Worm (Caenorhabditis elegans) whole organism, L4 larva: ENCODE results near the gene srj-22.

Experiments used
- F10B5.3 ChIP-seq: sonication (generic microtip); optimal IDR thresholded peaks from 2 replicates; lab custom pipeline; 2016; ENCODE audit warnings: mild to moderate bottlenecking, missing genetic modification characterization, missing compliant biosample characterization
- F26F4.8 ChIP-seq: fragments of 200-800 bp; sonication (Bioruptor generic); conservative IDR thresholded peaks from 2 replicates; pipeline ENCODE4 v1.3.6; 2022; ENCODE audit warnings: missing genetic modification characterization, missing compliant biosample characterization
- ZK546.5 ChIP-seq, 2 experiments: sonication (generic microtip); optimal IDR thresholded peaks; 2 replicates each; lab custom pipeline; 2017; ENCODE audit warnings: missing biosample characterization in 2 of 2, missing genetic modification characterization in 2 of 2
- aha-1 ChIP-seq: fragments of 150-350 bp; peaks from one replicate; lab custom pipeline; 2014; ENCODE audit warnings: missing biosample characterization, missing genetic modification characterization
- arid-1 ChIP-seq: fragments of 200-800 bp; sonication (Bioruptor generic); conservative IDR thresholded peaks from 2 replicates; pipeline ENCODE4 v1.3.6; 2022; ENCODE audit warnings: missing genetic modification reagents, missing genetic modification characterization, missing compliant biosample characterization
- ceh-20 ChIP-seq: fragments of 200-800 bp; sonication (Bioruptor generic); IDR thresholded peaks from 2 replicates; pipeline ENCODE4 v1.3.6; 2022; ENCODE audit warnings: missing genetic modification reagents, missing genetic modification characterization, missing compliant biosample characterization
- ceh-28 ChIP-seq: fragments of 150-350 bp; optimal IDR thresholded peaks from 2 replicates; lab custom pipeline; 2014; ENCODE audit warnings: missing biosample characterization, missing genetic modification reagents, missing genetic modification characterization
- ceh-62 ChIP-seq: sonication (generic microtip); optimal IDR thresholded peaks from 2 replicates; lab custom pipeline; 2017; ENCODE audit warnings: missing biosample characterization, missing genetic modification characterization
- cey-2 ChIP-seq: sonication (generic microtip); optimal IDR thresholded peaks from 3 replicates; lab custom pipeline; 2017; ENCODE audit warnings: missing genetic modification characterization, mild to moderate bottlenecking, missing compliant biosample characterization, antibody characterized with exemption, borderline replicate concordance; ENCODE audit not compliant: insufficient read depth
- ctbp-1 ChIP-seq: fragments of 200-800 bp; sonication (Bioruptor generic); IDR thresholded peaks from 2 replicates; pipeline ENCODE4 v1.3.6; 2022; ENCODE audit warnings: missing genetic modification reagents, missing genetic modification characterization, missing compliant biosample characterization
- daf-16 ChIP-seq, 3 experiments: sonication (generic microtip); optimal IDR thresholded peaks; 2 replicates each; lab custom pipeline; 2016 to 2017; ENCODE audit warnings: missing genetic modification characterization in 3 of 3, missing genetic modification reagents in 3 of 3, mild to moderate bottlenecking in 2 of 3, missing compliant biosample characterization in 2 of 3, missing biosample characterization in 1 of 3, moderate library complexity in 1 of 3
- dmd-6 ChIP-seq: fragments of 200-800 bp; sonication (Bioruptor generic); IDR thresholded peaks from 2 replicates; pipeline ENCODE4 v1.3.6; 2022; ENCODE audit warnings: missing genetic modification reagents, missing genetic modification characterization, missing compliant biosample characterization
- dmd-9 ChIP-seq: fragments of 200-800 bp; sonication (Bioruptor generic); IDR thresholded peaks from 2 replicates; pipeline ENCODE4 v1.3.6; 2022; ENCODE audit warnings: missing genetic modification reagents, missing genetic modification characterization, missing compliant biosample characterization
- duxl-1 ChIP-seq: sonication (generic microtip); optimal IDR thresholded peaks from 2 replicates; lab custom pipeline; 2016; ENCODE audit warnings: mild to moderate bottlenecking, missing genetic modification characterization, moderate library complexity, missing compliant biosample characterization; ENCODE audit not compliant: poor library complexity
- dve-1 ChIP-seq: sonication (generic microtip); optimal IDR thresholded peaks from 2 replicates; lab custom pipeline; 2017; ENCODE audit warnings: antibody characterized with exemption, mild to moderate bottlenecking, missing genetic modification characterization, missing compliant biosample characterization; ENCODE audit not compliant: insufficient read depth
- fkh-10 ChIP-seq: fragments of 150-350 bp; optimal IDR thresholded peaks from 2 replicates; lab custom pipeline; 2014; ENCODE audit warnings: missing biosample characterization, missing genetic modification reagents, missing genetic modification characterization
- gei-8 ChIP-seq: fragments of 200-800 bp; sonication (Bioruptor generic); optimal IDR thresholded peaks from 2 replicates; lab custom pipeline; 2018; ENCODE audit warnings: mild to moderate bottlenecking, missing genetic modification characterization, missing compliant biosample characterization
- hlh-11 ChIP-seq: fragments of 200-800 bp; sonication (Bioruptor generic); optimal IDR thresholded peaks from 2 replicates; lab custom pipeline; 2018; ENCODE audit warnings: mild to moderate bottlenecking, missing genetic modification characterization, missing compliant biosample characterization
- hlh-30 ChIP-seq: sonication (generic microtip); optimal IDR thresholded peaks from 2 replicates; lab custom pipeline; 2017; ENCODE audit warnings: antibody characterized with exemption, mild to moderate bottlenecking, missing genetic modification characterization, missing compliant biosample characterization; ENCODE audit not compliant: insufficient read depth
- hmg-1.1 ChIP-seq: fragments of 200-800 bp; sonication (Bioruptor generic); IDR thresholded peaks from 2 replicates; pipeline ENCODE4 v1.3.6; 2022; ENCODE audit warnings: missing genetic modification reagents, missing genetic modification characterization, missing compliant biosample characterization
- lin-15B ChIP-seq: fragments of 150-350 bp; sonication (generic microtip); optimal IDR thresholded peaks from 3 replicates; lab custom pipeline; 2014; ENCODE audit warnings: missing biosample characterization, missing genetic modification characterization
- lin-29 ChIP-seq: fragments of 200-800 bp; sonication (Bioruptor generic); IDR thresholded peaks from 2 replicates; pipeline ENCODE4 v1.3.6; 2022; ENCODE audit warnings: missing genetic modification reagents, missing genetic modification characterization, missing compliant biosample characterization
- lin-38 ChIP-seq: fragments of 200-800 bp; sonication (Bioruptor generic); IDR thresholded peaks from 2 replicates; pipeline ENCODE4 v1.3.6; 2022; ENCODE audit warnings: missing genetic modification reagents, missing genetic modification characterization, missing compliant biosample characterization
- madf-5 ChIP-seq, 2 experiments: fragments of 200-800 bp; sonication (Bioruptor generic); IDR thresholded peaks; 2 replicates each; pipeline ENCODE4 v1.3.6; 2022; ENCODE audit warnings: missing compliant biosample characterization in 2 of 2, missing genetic modification characterization in 2 of 2
- mdl-1 ChIP-seq, 2 experiments: fragments of 150-350 bp in 1 of 2; sonication (generic microtip) in 1 of 2; optimal IDR thresholded peaks; 2 replicates each; lab custom pipeline; 2014 to 2017; ENCODE audit warnings: missing biosample characterization in 2 of 2, missing genetic modification characterization in 2 of 2
- mes-2 ChIP-seq: sonication (generic microtip); optimal IDR thresholded peaks from 2 replicates; lab custom pipeline; 2016; ENCODE audit warnings: missing genotype, mild to moderate bottlenecking, missing genetic modification characterization, missing compliant biosample characterization; ENCODE audit not compliant: poor library complexity, severe bottlenecking
- mxl-2 ChIP-seq: fragments of 200-800 bp; sonication (Bioruptor generic); conservative IDR thresholded peaks from 2 replicates; pipeline ENCODE4 v1.3.6; 2022; ENCODE audit warnings: missing genetic modification reagents, missing genetic modification characterization, missing compliant biosample characterization
- nhr-10 ChIP-seq: fragments of 150-350 bp; optimal IDR thresholded peaks from 2 replicates; lab custom pipeline; 2014; ENCODE audit warnings: missing biosample characterization, missing genetic modification characterization
- nhr-102 ChIP-seq: sonication (generic microtip); optimal IDR thresholded peaks from 2 replicates; lab custom pipeline; 2016; ENCODE audit warnings: mild to moderate bottlenecking, missing genetic modification characterization, moderate library complexity, missing compliant biosample characterization
- nhr-11 ChIP-seq: fragments of 150-350 bp; optimal IDR thresholded peaks from 2 replicates; lab custom pipeline; 2014; ENCODE audit warnings: missing biosample characterization, missing genetic modification characterization
- nhr-237 ChIP-seq: sonication (generic microtip); optimal IDR thresholded peaks from 2 replicates; lab custom pipeline; 2017; ENCODE audit warnings: missing biosample characterization, missing genetic modification characterization
- nhr-28 ChIP-seq: fragments of 150-350 bp; optimal IDR thresholded peaks from 2 replicates; lab custom pipeline; 2014; ENCODE audit warnings: missing biosample characterization, missing genetic modification characterization
- nhr-48 ChIP-seq: sonication (generic microtip); optimal IDR thresholded peaks from 2 replicates; lab custom pipeline; 2016; ENCODE audit warnings: mild to moderate bottlenecking, missing genetic modification characterization, missing compliant biosample characterization
- nhr-76 ChIP-seq: fragments of 150-350 bp; optimal IDR thresholded peaks from 2 replicates; lab custom pipeline; 2014; ENCODE audit warnings: missing biosample characterization, missing genetic modification characterization
- nhr-77 ChIP-seq: fragments of 150-350 bp; optimal IDR thresholded peaks from 2 replicates; lab custom pipeline; 2014; ENCODE audit warnings: missing biosample characterization, missing genetic modification characterization
- php-3 ChIP-seq: fragments of 200-800 bp; sonication (Bioruptor generic); IDR thresholded peaks from 2 replicates; pipeline ENCODE4 v1.3.6; 2022; ENCODE audit warnings: missing genetic modification reagents, missing genetic modification characterization, missing compliant biosample characterization
- pqm-1 ChIP-seq: sonication (generic microtip); optimal IDR thresholded peaks from 2 replicates; lab custom pipeline; 2017; ENCODE audit warnings: missing biosample characterization, missing genetic modification characterization
- saeg-2 ChIP-seq: fragments of 200-800 bp; sonication (Bioruptor generic); IDR thresholded peaks from 2 replicates; pipeline ENCODE4 v1.3.6; 2022; ENCODE audit warnings: missing genetic modification reagents, missing genetic modification characterization, missing compliant biosample characterization
- set-16 ChIP-seq: fragments of 200-800 bp; sonication (Bioruptor generic); IDR thresholded peaks from 2 replicates; pipeline ENCODE4 v1.3.6; 2022; ENCODE audit warnings: missing genetic modification reagents, missing genetic modification characterization, missing compliant biosample characterization
- spr-3 ChIP-seq: fragments of 200-800 bp; sonication (Bioruptor generic); optimal IDR thresholded peaks from 2 replicates; lab custom pipeline; 2018; ENCODE audit warnings: mild to moderate bottlenecking, missing genetic modification characterization, missing compliant biosample characterization
- tra-1 ChIP-seq: fragments of 200-800 bp; sonication (Bioruptor generic); IDR thresholded peaks from 2 replicates; pipeline ENCODE4 v1.3.6; 2022; ENCODE audit warnings: missing genetic modification reagents, missing genetic modification characterization, missing compliant biosample characterization
- unc-62 ChIP-seq, 3 experiments: fragments of 150-350 bp in 1 of 3; sonication (generic microtip); optimal IDR thresholded peaks in 2 of 3; peaks in 1 of 3; 1 replicate in 1 of 3; 2 replicates in 2 of 3; lab custom pipeline; 2014 to 2017; ENCODE audit warnings: missing biosample characterization in 3 of 3, missing genetic modification characterization in 3 of 3, missing genetic modification reagents in 3 of 3, missing genotype in 1 of 3
- vab-7 ChIP-seq: fragments of 200-800 bp; sonication (Bioruptor generic); IDR thresholded peaks from 2 replicates; pipeline ENCODE4 v1.3.6; 2022; ENCODE audit warnings: missing genetic modification reagents, missing genetic modification characterization, missing compliant biosample characterization
- zip-11 ChIP-seq: fragments of 200-800 bp; sonication (Bioruptor generic); IDR thresholded peaks from 2 replicates; pipeline ENCODE4 v1.3.6; 2022; ENCODE audit warnings: missing genetic modification characterization, missing compliant biosample characterization
- ztf-11 ChIP-seq: fragments of 150-350 bp; optimal IDR thresholded peaks from 2 replicates; lab custom pipeline; 2014; ENCODE audit warnings: missing biosample characterization, missing genetic modification characterization

Gene srj-22

DNA sequence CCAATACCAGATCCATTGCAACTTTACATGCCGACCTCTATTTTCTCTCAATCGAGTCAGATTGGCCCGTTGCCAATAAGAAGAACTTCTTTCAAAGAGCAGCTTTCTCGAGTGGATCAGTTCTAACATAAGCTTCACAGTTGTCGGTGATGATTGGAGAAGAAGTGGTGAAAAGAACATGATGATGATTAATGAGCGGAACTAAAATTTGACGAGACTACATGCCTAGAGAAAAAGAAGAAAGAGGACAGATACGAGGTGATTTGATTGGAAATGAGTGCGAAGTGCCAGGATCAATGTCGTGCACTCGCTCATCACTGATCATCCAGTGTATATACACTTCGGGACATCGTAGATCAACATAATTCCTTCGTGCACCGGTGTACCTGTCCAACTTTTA, 15.9 kb downstream of the srj-22 start (continued):
- TF ChIP-seq cey-2: no peak

DNA sequence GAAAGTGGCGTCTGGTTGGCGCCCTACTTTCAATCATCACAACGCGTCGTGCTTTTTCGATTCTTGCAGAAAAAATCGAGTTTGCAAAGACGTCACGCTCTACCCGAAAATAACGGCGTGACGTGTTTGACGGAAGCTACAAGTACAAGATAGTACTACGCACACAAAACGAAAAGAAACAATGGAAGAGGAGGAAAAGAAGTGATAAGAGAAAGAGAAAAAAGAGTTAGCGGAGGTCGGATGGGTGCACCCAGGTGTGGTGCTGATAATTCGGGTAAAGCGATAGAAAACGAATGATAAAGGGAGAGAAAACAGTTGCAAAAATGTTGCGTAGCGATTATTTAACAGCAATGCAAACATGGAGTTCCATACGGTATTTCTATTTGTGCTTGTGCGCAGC, 16.9 kb downstream of the srj-22 start:
- TF ChIP-seq nhr-102 (peak; percentile 29), php-3 (GFP tag; lab: Robert Waterston, UW) (no peak), nhr-48 (tag; lab: Kevin White, UChicago) (peak; percentile 76), hlh-11 (tag; lab: Kevin White, UChicago) (peak; percentile 74), nhr-77 (tag; lab: Kevin White, UChicago) (peak; percentile 38), mdl-1 (tag; optimal IDR thresholded peaks at IDR 0.05; lab: Kevin White, UChicago) (peak in 1 of 2 experiments; percentile 45), nhr-11 (tag; lab: Kevin White, UChicago) (no peak), tra-1 (GFP tag; lab: Robert Waterston, UW) (0 out of 2 replicates have a peak, but pooled peaks have one; percentile 23), gei-8 (GFP tag; lab: Kevin White, UChicago) (no peak), nhr-76 (tag; lab: Kevin White, UChicago) (no peak), aha-1 (tag; lab: Kevin White, UChicago) (peak; percentile 69), dmd-6 (GFP tag; lab: Robert Waterston, UW) (peak; percentile 78), ceh-20 (no peak), daf-16 (GFP tag; optimal IDR thresholded peaks at IDR 0.05; lab: Kevin White, UChicago) (no peak), daf-16 (tag; optimal IDR thresholded peaks at IDR 0.05; lab: Kevin White, UChicago) (peak; percentile 70), mes-2 (no peak), dve-1 (tag; lab: Kevin White, UChicago) (peak; percentile 35), pqm-1 (tag; lab: Kevin White, UChicago) (peak; percentile 76), ztf-11 (tag; lab: Kevin White, UChicago) (no peak), dmd-9 (GFP tag; lab: Robert Waterston, UW) (no peak), ceh-28 (tag; lab: Kevin White, UChicago) (no peak), F10B5.3 (tag; lab: Kevin White, UChicago) (no peak), unc-62 (GFP tag; optimal IDR thresholded peaks at IDR 0.05 in 1 of 2; lab: Kevin White, UChicago) (peak in 1 of 2 experiments; percentile 53), unc-62 (tag; optimal IDR thresholded peaks at IDR 0.05; lab: Kevin White, UChicago) (no peak), nhr-28 (tag; lab: Kevin White, UChicago) (peak; percentile 97)

DNA sequence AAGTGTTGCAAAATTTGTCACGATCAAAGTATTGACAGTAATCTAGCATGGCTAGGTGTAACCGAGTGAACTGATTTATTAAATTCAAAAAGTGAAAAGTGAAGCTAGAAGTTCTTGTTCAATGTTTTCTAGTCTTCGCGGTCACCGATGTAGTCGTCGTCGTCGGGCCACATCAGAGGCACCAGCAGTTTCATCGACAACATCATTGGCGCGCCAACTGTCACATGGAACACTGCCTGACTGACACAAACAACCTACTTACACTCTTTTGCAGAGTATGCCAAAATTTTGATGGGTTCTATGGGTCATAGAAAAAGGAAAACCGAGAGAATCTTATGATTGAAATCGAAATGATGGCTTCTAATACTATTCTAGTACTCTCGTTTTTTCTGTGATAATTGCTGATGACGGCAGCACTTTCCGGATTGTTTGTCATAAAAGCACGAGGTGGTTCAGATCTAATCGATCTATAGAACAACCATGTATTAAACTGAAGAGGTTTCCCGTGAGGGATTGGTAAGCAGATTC, 18.1 kb downstream of the srj-22 start:
- TF ChIP-seq fkh-10: no peak
- TF ChIP-seq nhr-10: no peak
- no peak for TF ChIP-seq ZK546.5 (tag; optimal IDR thresholded peaks at IDR 0.05; lab: Kevin White, UChicago)
- no peak for TF ChIP-seq pqm-1 (tag; lab: Kevin White, UChicago)
- no peak for TF ChIP-seq set-16 (GFP tag; lab: Robert Waterston, UW)
- no peak for TF ChIP-seq saeg-2 (GFP tag; lab: Robert Waterston, UW)
- TF ChIP-seq mdl-1 (tag; optimal IDR thresholded peaks at IDR 0.05; lab: Kevin White, UChicago): peak; percentile 4 to 36
- TF ChIP-seq F26F4.8 (GFP tag; lab: Robert Waterston, UW): no peak
- TF ChIP-seq dmd-6 (GFP tag; lab: Robert Waterston, UW): peak; percentile 11; the same call in 1 of the 2 replicates
- peak; percentile 92 for TF ChIP-seq nhr-28 (tag; lab: Kevin White, UChicago)
- no peak for TF ChIP-seq mxl-2 (GFP tag; lab: Robert Waterston, UW)
- TF ChIP-seq spr-3 (GFP tag; lab: Kevin White, UChicago): no peak
- no peak for TF ChIP-seq arid-1
- no peak for TF ChIP-seq zip-11 (GFP tag; lab: Robert Waterston, UW)
- TF ChIP-seq lin-38 (GFP tag; lab: Robert Waterston, UW): no peak
- no peak for TF ChIP-seq duxl-1 (tag; lab: Kevin White, UChicago)
- no peak for TF ChIP-seq vab-7 (GFP tag; lab: Robert Waterston, UW)
- TF ChIP-seq hmg-1.1 (GFP tag; lab: Robert Waterston, UW): no peak
- TF ChIP-seq lin-15B (tag; lab: Kevin White, UChicago): no peak
- TF ChIP-seq ceh-62: no peak
- TF ChIP-seq nhr-237 (tag; lab: Kevin White, UChicago): no peak
- peak; percentile 56 for TF ChIP-seq hlh-30
- TF ChIP-seq dmd-9 (GFP tag; lab: Robert Waterston, UW): no peak
- TF ChIP-seq madf-5 (GFP tag; IDR thresholded peaks at IDR 0.05; lab: Robert Waterston, UW): no peak
- no peak for TF ChIP-seq ctbp-1
- TF ChIP-seq nhr-48 (tag; lab: Kevin White, UChicago): no peak
- TF ChIP-seq ztf-11 (tag; lab: Kevin White, UChicago): no peak
- TF ChIP-seq hlh-11 (tag; lab: Kevin White, UChicago): peak; percentile 36
- TF ChIP-seq lin-29 (GFP tag; lab: Robert Waterston, UW): no peak
- TF ChIP-seq ceh-20: no peak
